Worm (Caenorhabditis elegans) whole organism, L4 larva: Measurements from ENCODE around the gene act-1.
A peak's percentile ranks its signal among the peaks of the same experiment; 100 is the strongest.

Experiments
- F26F4.8 ChIP-seq: fragments of 200-800 bp; sonication (Bioruptor generic); conservative IDR thresholded peaks from 2 replicates; pipeline ENCODE4 v1.3.6; 2022; ENCODE audit warnings: missing genetic modification characterization, missing compliant biosample characterization
- T20F7.1 ChIP-seq: fragments of 200-800 bp; sonication (Bioruptor generic); optimal IDR thresholded peaks from 2 replicates; lab custom pipeline; 2018; ENCODE audit warnings: mild to moderate bottlenecking, missing genetic modification characterization, missing compliant biosample characterization
- T26A8.4 ChIP-seq: fragments of 200-800 bp; sonication (Bioruptor generic); IDR thresholded peaks from 2 replicates; pipeline ENCODE4 v1.3.6; 2022; ENCODE audit warnings: missing genetic modification characterization, missing compliant biosample characterization
- Y105C5A.15 ChIP-seq: fragments of 200-800 bp; sonication (Bioruptor generic); IDR thresholded peaks from 2 replicates; pipeline ENCODE4 v1.3.6; 2022; ENCODE audit warnings: missing genetic modification characterization, missing compliant biosample characterization
- ZK546.5 ChIP-seq, 2 experiments: sonication (generic microtip); optimal IDR thresholded peaks; 2 replicates each; lab custom pipeline; 2017; ENCODE audit warnings: missing biosample characterization in 2 of 2, missing genetic modification characterization in 2 of 2
- aha-1 ChIP-seq: fragments of 150-350 bp; peaks from one replicate; lab custom pipeline; 2014; ENCODE audit warnings: missing biosample characterization, missing genetic modification characterization
- aly-2 ChIP-seq: sonication (generic microtip); optimal IDR thresholded peaks from 2 replicates; lab custom pipeline; 2018; ENCODE audit warnings: missing biosample characterization, missing genetic modification characterization
- ceh-32 ChIP-seq: sonication (generic microtip); optimal IDR thresholded peaks from 2 replicates; lab custom pipeline; 2016; ENCODE audit warnings: mild to moderate bottlenecking, missing genetic modification characterization, missing compliant biosample characterization; ENCODE audit not compliant: poor library complexity
- daf-16 ChIP-seq, 3 experiments: sonication (generic microtip); optimal IDR thresholded peaks; 2 replicates each; lab custom pipeline; 2016 to 2017; ENCODE audit warnings: missing genetic modification characterization in 3 of 3, missing genetic modification reagents in 3 of 3, mild to moderate bottlenecking in 2 of 3, missing compliant biosample characterization in 2 of 3, missing biosample characterization in 1 of 3, moderate library complexity in 1 of 3
- dmd-9 ChIP-seq: fragments of 200-800 bp; sonication (Bioruptor generic); IDR thresholded peaks from 2 replicates; pipeline ENCODE4 v1.3.6; 2022; ENCODE audit warnings: missing genetic modification reagents, missing genetic modification characterization, missing compliant biosample characterization
- dpl-1 ChIP-seq: fragments of 150-350 bp; optimal IDR thresholded peaks from 2 replicates; lab custom pipeline; 2014; ENCODE audit warnings: missing biosample characterization, missing genetic modification reagents, missing genetic modification characterization
- duxl-1 ChIP-seq: sonication (generic microtip); optimal IDR thresholded peaks from 2 replicates; lab custom pipeline; 2016; ENCODE audit warnings: mild to moderate bottlenecking, missing genetic modification characterization, moderate library complexity, missing compliant biosample characterization; ENCODE audit not compliant: poor library complexity
- dve-1 ChIP-seq: sonication (generic microtip); optimal IDR thresholded peaks from 2 replicates; lab custom pipeline; 2017; ENCODE audit warnings: antibody characterized with exemption, mild to moderate bottlenecking, missing genetic modification characterization, missing compliant biosample characterization; ENCODE audit not compliant: insufficient read depth
- egl-43 ChIP-seq: fragments of 200-800 bp; sonication (Bioruptor generic); IDR thresholded peaks from 2 replicates; pipeline ENCODE4 v1.3.6; 2022; ENCODE audit warnings: missing genetic modification reagents, missing genetic modification characterization, missing compliant biosample characterization
- gei-8 ChIP-seq: fragments of 200-800 bp; sonication (Bioruptor generic); optimal IDR thresholded peaks from 2 replicates; lab custom pipeline; 2018; ENCODE audit warnings: mild to moderate bottlenecking, missing genetic modification characterization, missing compliant biosample characterization
- hlh-30 ChIP-seq: sonication (generic microtip); optimal IDR thresholded peaks from 2 replicates; lab custom pipeline; 2017; ENCODE audit warnings: antibody characterized with exemption, mild to moderate bottlenecking, missing genetic modification characterization, missing compliant biosample characterization; ENCODE audit not compliant: insufficient read depth
- lin-38 ChIP-seq: fragments of 200-800 bp; sonication (Bioruptor generic); IDR thresholded peaks from 2 replicates; pipeline ENCODE4 v1.3.6; 2022; ENCODE audit warnings: missing genetic modification reagents, missing genetic modification characterization, missing compliant biosample characterization
- lin-39 ChIP-seq: fragments of 150-350 bp; optimal IDR thresholded peaks from 2 replicates; lab custom pipeline; 2014; ENCODE audit warnings: missing biosample characterization, missing genetic modification reagents, missing genetic modification characterization
- lsy-2 ChIP-seq, 2 experiments: fragments of 150-350 bp in 1 of 2; sonication (generic microtip) in 1 of 2; optimal IDR thresholded peaks; 2 replicates each; lab custom pipeline; 2014 to 2017; ENCODE audit warnings: missing biosample characterization in 2 of 2, missing genetic modification characterization in 2 of 2
- madf-5 ChIP-seq, 2 experiments: fragments of 200-800 bp; sonication (Bioruptor generic); IDR thresholded peaks; 2 replicates each; pipeline ENCODE4 v1.3.6; 2022; ENCODE audit warnings: missing compliant biosample characterization in 2 of 2, missing genetic modification characterization in 2 of 2
- mes-2 ChIP-seq: sonication (generic microtip); optimal IDR thresholded peaks from 2 replicates; lab custom pipeline; 2016; ENCODE audit warnings: missing genotype, mild to moderate bottlenecking, missing genetic modification characterization, missing compliant biosample characterization; ENCODE audit not compliant: poor library complexity, severe bottlenecking
- nhr-237 ChIP-seq: sonication (generic microtip); optimal IDR thresholded peaks from 2 replicates; lab custom pipeline; 2017; ENCODE audit warnings: missing biosample characterization, missing genetic modification characterization
- nhr-25 ChIP-seq: sonication (generic microtip); optimal IDR thresholded peaks from 2 replicates; lab custom pipeline; 2017; ENCODE audit warnings: missing genetic modification characterization, mild to moderate bottlenecking, missing compliant biosample characterization, antibody characterized with exemption, moderate library complexity, borderline replicate concordance; ENCODE audit not compliant: insufficient read depth
- nhr-28 ChIP-seq: fragments of 150-350 bp; optimal IDR thresholded peaks from 2 replicates; lab custom pipeline; 2014; ENCODE audit warnings: missing biosample characterization, missing genetic modification characterization
- nhr-48 ChIP-seq: sonication (generic microtip); optimal IDR thresholded peaks from 2 replicates; lab custom pipeline; 2016; ENCODE audit warnings: mild to moderate bottlenecking, missing genetic modification characterization, missing compliant biosample characterization
- nhr-6 ChIP-seq: fragments of 150-350 bp; optimal IDR thresholded peaks from 2 replicates; lab custom pipeline; 2014; ENCODE audit warnings: missing biosample characterization, missing genetic modification characterization
- nhr-77 ChIP-seq: fragments of 150-350 bp; optimal IDR thresholded peaks from 2 replicates; lab custom pipeline; 2014; ENCODE audit warnings: missing biosample characterization, missing genetic modification characterization
- spr-3 ChIP-seq: fragments of 200-800 bp; sonication (Bioruptor generic); optimal IDR thresholded peaks from 2 replicates; lab custom pipeline; 2018; ENCODE audit warnings: mild to moderate bottlenecking, missing genetic modification characterization, missing compliant biosample characterization
- tra-1 ChIP-seq: fragments of 200-800 bp; sonication (Bioruptor generic); IDR thresholded peaks from 2 replicates; pipeline ENCODE4 v1.3.6; 2022; ENCODE audit warnings: missing genetic modification reagents, missing genetic modification characterization, missing compliant biosample characterization
- unc-130 ChIP-seq: sonication (generic microtip); optimal IDR thresholded peaks from 2 replicates; lab custom pipeline; 2016; ENCODE audit warnings: missing genetic modification reagents, missing genetic modification characterization, missing compliant biosample characterization
- unc-62 ChIP-seq, 3 experiments: fragments of 150-350 bp in 1 of 3; sonication (generic microtip); optimal IDR thresholded peaks in 2 of 3; peaks in 1 of 3; 1 replicate in 1 of 3; 2 replicates in 2 of 3; lab custom pipeline; 2014 to 2017; ENCODE audit warnings: missing biosample characterization in 3 of 3, missing genetic modification characterization in 3 of 3, missing genetic modification reagents in 3 of 3, missing genotype in 1 of 3
- zfp-3 ChIP-seq: fragments of 200-800 bp; sonication (Bioruptor generic); conservative IDR thresholded peaks from 2 replicates; pipeline ENCODE4 v1.3.6; 2022; ENCODE audit warnings: missing genetic modification reagents, missing genetic modification characterization, missing compliant biosample characterization
- zip-11 ChIP-seq: fragments of 200-800 bp; sonication (Bioruptor generic); IDR thresholded peaks from 2 replicates; pipeline ENCODE4 v1.3.6; 2022; ENCODE audit warnings: missing genetic modification characterization, missing compliant biosample characterization
- zip-2 ChIP-seq: fragments of 150-350 bp; optimal IDR thresholded peaks from 2 replicates; lab custom pipeline; 2014; ENCODE audit warnings: missing biosample characterization, missing genetic modification characterization
- ztf-7 ChIP-seq: fragments of 150-350 bp; optimal IDR thresholded peaks from 2 replicates; lab custom pipeline; 2014; ENCODE audit warnings: missing biosample characterization, missing genetic modification characterization

act-1 gene

ce11 chrV:11113041-11113574, 32.3 kb downstream of the act-1 start, which contains the start of gene erfa-3 (continued):
- TF ChIP-seq madf-5 (GFP tag; IDR thresholded peaks at IDR 0.05; lab: Robert Waterston, UW), result no peak
- no peak for TF ChIP-seq aly-2 (tag; lab: Kevin White, UChicago)
- peak; percentile 75 for TF ChIP-seq unc-130
- TF ChIP-seq unc-62 (GFP tag; optimal IDR thresholded peaks at IDR 0.05 in 1 of 2; lab: Kevin White, UChicago), result peak in 1 of 2 experiments; percentile 34
- no peak for TF ChIP-seq unc-62 (tag; optimal IDR thresholded peaks at IDR 0.05; lab: Kevin White, UChicago)
- TF ChIP-seq egl-43, result no peak
- peak; percentile 79 for TF ChIP-seq duxl-1
- TF ChIP-seq dmd-9, result no peak
- TF ChIP-seq zip-2, result peak; percentile 26
- TF ChIP-seq hlh-30, result peak; percentile 74
- peak; percentile 61; the same call in 1 of the 2 replicates for TF ChIP-seq T26A8.4 (GFP tag; lab: Robert Waterston, UW)
- no peak for TF ChIP-seq gei-8
- peak; percentile 58 for TF ChIP-seq ztf-7 (tag; lab: Kevin White, UChicago)
- TF ChIP-seq nhr-48 (tag; lab: Kevin White, UChicago), result peak; percentile 29
- TF ChIP-seq nhr-6 (tag; lab: Kevin White, UChicago), result peak; percentile 31
- 0 out of 2 replicates have a peak, but pooled peaks have one; percentile 51 for TF ChIP-seq Y105C5A.15

ce11 chrV:11113607-11114006, 32.8 kb downstream of the act-1 start, which contains the start of gene math-33:
Gene math-33, plus strand, starts transcription at chrV:11113907.
- TF ChIP-seq ceh-32 (tag; lab: Kevin White, UChicago) (no peak), Y105C5A.15 (no peak), nhr-237 (tag; lab: Kevin White, UChicago) (no peak)

ce11 chrV:11118179-11118725, 37.4 kb downstream of the act-1 start:
- TF ChIP-seq daf-16 (GFP tag; optimal IDR thresholded peaks at IDR 0.05; lab: Kevin White, UChicago) (peak in 1 of 2 experiments; percentile 14), daf-16 (tag; optimal IDR thresholded peaks at IDR 0.05; lab: Kevin White, UChicago) (peak; percentile 28), nhr-77 (tag; lab: Kevin White, UChicago) (peak; percentile 31), nhr-25 (tag; lab: Kevin White, UChicago) (peak; percentile 14), T20F7.1 (GFP tag; lab: Kevin White, UChicago) (peak; percentile 32), spr-3 (GFP tag; lab: Kevin White, UChicago) (no peak), zfp-3 (GFP tag; lab: Robert Waterston, UW) (peak; percentile 78; the same call in 1 of the 2 replicates), T26A8.4 (GFP tag; lab: Robert Waterston, UW) (0 out of 2 replicates have a peak, but pooled peaks have one; percentile 42), aly-2 (tag; lab: Kevin White, UChicago) (no peak), nhr-48 (tag; lab: Kevin White, UChicago) (no peak), dpl-1 (GFP tag; lab: Kevin White, UChicago) (no peak), lin-39 (tag; lab: Kevin White, UChicago) (no peak), zip-11 (GFP tag; lab: Robert Waterston, UW) (no peak), aha-1 (tag; lab: Kevin White, UChicago) (peak; percentile 84), lsy-2 (tag; optimal IDR thresholded peaks at IDR 0.05; lab: Kevin White, UChicago) (peak in 1 of 2 experiments; percentile 17), mes-2 (tag; lab: Kevin White, UChicago) (peak; percentile 23), ZK546.5 (tag; optimal IDR thresholded peaks at IDR 0.05; lab: Kevin White, UChicago) (no peak), nhr-28 (no peak), tra-1 (0 out of 2 replicates have a peak, but pooled peaks have one; percentile 10), F26F4.8 (no peak), lin-38 (GFP tag; lab: Robert Waterston, UW) (peak; percentile 35; the same call in 1 of the 2 replicates), dve-1 (tag; lab: Kevin White, UChicago) (peak; percentile 5)
